Worm (Caenorhabditis elegans) whole organism, young adult: ENCODE measurements around the gene irld-63.

Experiments used
- B0336.3 ChIP-seq: fragments of 200-800 bp; sonication (Bioruptor generic); IDR thresholded peaks from 2 replicates; pipeline ENCODE4 v1.3.6; 2022; ENCODE audit warnings: missing genetic modification characterization, missing compliant biosample characterization
- C06A6.2 ChIP-seq: fragments of 200-800 bp; sonication (Bioruptor generic); conservative IDR thresholded peaks from 2 replicates; pipeline ENCODE4 v1.3.6; 2022; ENCODE audit warnings: missing genetic modification characterization, missing compliant biosample characterization
- D2030.7 ChIP-seq: fragments of 200-800 bp; sonication (Bioruptor generic); IDR thresholded peaks from 2 replicates; pipeline ENCODE4 v1.3.6; 2022; ENCODE audit warnings: missing genetic modification reagents, missing genetic modification characterization, missing compliant biosample characterization
- F10E7.11 ChIP-seq: sonication (generic microtip); optimal IDR thresholded peaks from 2 replicates; lab custom pipeline; 2017; ENCODE audit warnings: mild to moderate bottlenecking, missing genetic modification characterization, moderate library complexity, missing compliant biosample characterization
- F22D6.2 ChIP-seq: sonication (generic microtip); optimal IDR thresholded peaks from 2 replicates; lab custom pipeline; 2016; ENCODE audit warnings: mild to moderate bottlenecking, missing genetic modification characterization, missing compliant biosample characterization
- F33H1.4 ChIP-seq: fragments of 200-800 bp; sonication (Bioruptor generic); IDR thresholded peaks from 2 replicates; pipeline ENCODE4 v1.3.6; 2022; ENCODE audit warnings: missing genetic modification reagents, missing genetic modification characterization, missing compliant biosample characterization
- F55B11.4 ChIP-seq: sonication (generic microtip); optimal IDR thresholded peaks from 2 replicates; lab custom pipeline; 2016; ENCODE audit warnings: missing compliant biosample characterization, missing genetic modification characterization, borderline replicate concordance; ENCODE audit not compliant: insufficient read depth
- K12H6.12 ChIP-seq: fragments of 200-800 bp; sonication (Bioruptor generic); optimal IDR thresholded peaks from 2 replicates; lab custom pipeline; 2018; ENCODE audit warnings: mild to moderate bottlenecking, missing genetic modification characterization, missing compliant biosample characterization
- Y67H2A.10 ChIP-seq: fragments of 200-800 bp; sonication (Bioruptor generic); conservative IDR thresholded peaks from 2 replicates; pipeline ENCODE4 v1.3.6; 2022; ENCODE audit warnings: missing genetic modification reagents, missing genetic modification characterization, missing compliant biosample characterization
- Y79H2A.3 ChIP-seq: fragments of 200-800 bp; sonication (Bioruptor generic); conservative IDR thresholded peaks from 2 replicates; pipeline ENCODE4 v1.3.6; 2022; ENCODE audit warnings: missing genetic modification reagents, missing genetic modification characterization, missing compliant biosample characterization
- Y95B8A.8 ChIP-seq: fragments of 200-800 bp; sonication (Bioruptor generic); IDR thresholded peaks from 2 replicates; pipeline ENCODE4 v1.3.6; 2022; ENCODE audit warnings: missing genetic modification reagents, missing genetic modification characterization, missing compliant biosample characterization
- akir-1 ChIP-seq: fragments of 200-800 bp; sonication (Bioruptor generic); optimal IDR thresholded peaks from 2 replicates; lab custom pipeline; 2018; ENCODE audit warnings: mild to moderate bottlenecking, missing genetic modification characterization, moderate library complexity, missing compliant biosample characterization
- athp-1 ChIP-seq: sonication (generic microtip); optimal IDR thresholded peaks from 2 replicates; lab custom pipeline; 2017; ENCODE audit warnings: mild to moderate bottlenecking, missing genetic modification characterization, missing compliant biosample characterization
- attf-5 ChIP-seq: fragments of 200-800 bp; sonication (Bioruptor generic); optimal IDR thresholded peaks from 2 replicates; lab custom pipeline; 2018; ENCODE audit warnings: mild to moderate bottlenecking, missing genetic modification characterization, missing compliant biosample characterization
- bed-1 ChIP-seq: fragments of 200-800 bp; sonication (Bioruptor generic); IDR thresholded peaks from 2 replicates; pipeline ENCODE4 v1.3.6; 2022; ENCODE audit warnings: missing genetic modification reagents, missing genetic modification characterization, missing compliant biosample characterization
- ccch-3 ChIP-seq: fragments of 200-800 bp; sonication (Bioruptor generic); optimal IDR thresholded peaks from 2 replicates; lab custom pipeline; 2018; ENCODE audit warnings: mild to moderate bottlenecking, missing genetic modification characterization, missing compliant biosample characterization
- cebp-2 ChIP-seq: fragments of 200-800 bp; sonication (Bioruptor generic); IDR thresholded peaks from 2 replicates; pipeline ENCODE4 v1.3.6; 2022; ENCODE audit warnings: missing genetic modification characterization, missing compliant biosample characterization
- ceh-27 ChIP-seq: fragments of 200-800 bp; sonication (Bioruptor generic); optimal IDR thresholded peaks from 2 replicates; lab custom pipeline; 2018; ENCODE audit warnings: mild to moderate bottlenecking, missing genetic modification characterization, moderate library complexity, missing compliant biosample characterization
- ceh-91 ChIP-seq: fragments of 200-800 bp; sonication (Bioruptor generic); IDR thresholded peaks from 2 replicates; pipeline ENCODE4 v1.3.6; 2022; ENCODE audit warnings: missing genetic modification reagents, missing genetic modification characterization, missing compliant biosample characterization
- chd-7 ChIP-seq: sonication (generic microtip); optimal IDR thresholded peaks from 2 replicates; lab custom pipeline; 2016; ENCODE audit warnings: mild to moderate bottlenecking, missing genetic modification characterization, moderate library complexity, missing compliant biosample characterization
- dpl-1 ChIP-seq: fragments of 150-350 bp; optimal IDR thresholded peaks from 2 replicates; lab custom pipeline; 2014; ENCODE audit warnings: missing biosample characterization, missing genetic modification reagents, missing genetic modification characterization
- egl-44 ChIP-seq: fragments of 200-800 bp; sonication (Bioruptor generic); IDR thresholded peaks from 2 replicates; pipeline ENCODE4 v1.3.6; 2022; ENCODE audit warnings: missing genetic modification reagents, missing genetic modification characterization, missing compliant biosample characterization
- gei-17 ChIP-seq: fragments of 200-800 bp; sonication (Bioruptor generic); optimal IDR thresholded peaks from 2 replicates; lab custom pipeline; 2018; ENCODE audit warnings: mild to moderate bottlenecking, missing genetic modification characterization, missing compliant biosample characterization
- him-1 ChIP-seq: sonication (generic microtip); optimal IDR thresholded peaks from 2 replicates; lab custom pipeline; 2016; ENCODE audit warnings: missing genotype, missing genetic modification reagents, missing genetic modification characterization, missing compliant biosample characterization
- hlh-12 ChIP-seq: sonication (generic microtip); optimal IDR thresholded peaks from 2 replicates; lab custom pipeline; 2016; ENCODE audit warnings: missing genetic modification characterization, missing compliant biosample characterization
- hsf-1 ChIP-seq: fragments of 200-800 bp; sonication (Bioruptor generic); IDR thresholded peaks from 2 replicates; pipeline ENCODE4 v1.3.6; 2022; ENCODE audit warnings: missing genetic modification reagents, missing genetic modification characterization, missing compliant biosample characterization
- lag-1 ChIP-seq: fragments of 200-800 bp; sonication (Bioruptor generic); IDR thresholded peaks from 2 replicates; pipeline ENCODE4 v1.3.6; 2022; ENCODE audit warnings: missing genetic modification reagents, missing genetic modification characterization, missing compliant biosample characterization
- lin-35 ChIP-seq, 3 experiments: fragments of 150-350 bp in 2 of 3; sonication (generic microtip) in 1 of 3; optimal IDR thresholded peaks; 2 replicates each; lab custom pipeline; 2014 to 2018; ENCODE audit warnings: missing biosample characterization in 3 of 3, missing genetic modification characterization in 3 of 3, missing genetic modification reagents in 3 of 3
- lin-40 ChIP-seq: sonication (generic microtip); optimal IDR thresholded peaks from 2 replicates; lab custom pipeline; 2016; ENCODE audit warnings: missing genetic modification characterization, mild to moderate bottlenecking, missing compliant biosample characterization, missing genotype, missing genetic modification reagents
- lir-1 ChIP-seq: fragments of 200-800 bp; sonication (Bioruptor generic); conservative IDR thresholded peaks from 2 replicates; pipeline ENCODE4 v1.3.6; 2022; ENCODE audit warnings: missing genetic modification reagents, missing genetic modification characterization, missing compliant biosample characterization
- madf-8 ChIP-seq: fragments of 200-800 bp; sonication (Bioruptor generic); conservative IDR thresholded peaks from 2 replicates; pipeline ENCODE4 v1.3.6; 2022; ENCODE audit warnings: missing genetic modification reagents, missing genetic modification characterization, missing compliant biosample characterization
- mel-28 ChIP-seq: sonication (generic microtip); optimal IDR thresholded peaks from 2 replicates; lab custom pipeline; 2016; ENCODE audit warnings: borderline replicate concordance, mild to moderate bottlenecking, missing genetic modification characterization, missing compliant biosample characterization
- nhr-179 ChIP-seq: sonication (generic microtip); optimal IDR thresholded peaks from 2 replicates; lab custom pipeline; 2016; ENCODE audit warnings: mild to moderate bottlenecking, missing genetic modification characterization, missing compliant biosample characterization
- nhr-27 ChIP-seq: fragments of 200-800 bp; sonication (Bioruptor generic); optimal IDR thresholded peaks from 2 replicates; lab custom pipeline; 2018; ENCODE audit warnings: mild to moderate bottlenecking, missing genetic modification characterization, moderate library complexity, missing compliant biosample characterization
- pha-4 ChIP-seq: fragments of 150-350 bp; sonication (generic microtip); optimal IDR thresholded peaks from 2 replicates; lab custom pipeline; 2014; ENCODE audit warnings: missing biosample characterization, missing genetic modification reagents, missing genetic modification characterization
- rec-8 ChIP-seq, 2 experiments: sonication (generic microtip); optimal IDR thresholded peaks; 2 replicates each; lab custom pipeline; 2016; ENCODE audit warnings: mild to moderate bottlenecking in 2 of 2, missing genetic modification characterization in 2 of 2, missing genetic modification reagents in 2 of 2, missing genotype in 2 of 2, missing biosample characterization in 1 of 2, missing compliant biosample characterization in 1 of 2, moderate library complexity in 1 of 2
- sdz-38 ChIP-seq: sonication (generic microtip); optimal IDR thresholded peaks from 2 replicates; lab custom pipeline; 2016; ENCODE audit warnings: missing genotype, missing genetic modification characterization, missing compliant biosample characterization
- sea-2 ChIP-seq: fragments of 200-800 bp; sonication (Bioruptor generic); IDR thresholded peaks from 2 replicates; pipeline ENCODE4 v1.3.6; 2022; ENCODE audit warnings: missing genetic modification characterization, missing compliant biosample characterization
- snpc-4 ChIP-seq, 5 experiments: fragments of 150-350 bp in 1 of 5; sonication (generic microtip) in 4 of 5; optimal IDR thresholded peaks; 2 replicates each; lab custom pipeline; 2014 to 2018; ENCODE audit warnings: missing genetic modification characterization in 5 of 5, missing biosample characterization in 3 of 5, antibody characterized with exemption in 2 of 5, mild to moderate bottlenecking in 2 of 5, missing compliant biosample characterization in 2 of 5, missing genotype in 2 of 5, moderate library complexity in 2 of 5, missing genetic modification reagents in 1 of 5
- somi-1 ChIP-seq: fragments of 200-800 bp; sonication (Bioruptor generic); optimal IDR thresholded peaks from 2 replicates; lab custom pipeline; 2018; ENCODE audit warnings: mild to moderate bottlenecking, missing genetic modification characterization, missing compliant biosample characterization
- sptf-2 ChIP-seq: fragments of 200-800 bp; sonication (Bioruptor generic); optimal IDR thresholded peaks from 2 replicates; lab custom pipeline; 2018; ENCODE audit warnings: mild to moderate bottlenecking, missing genetic modification characterization, missing compliant biosample characterization
- tlf-1 ChIP-seq: fragments of 200-800 bp; sonication (Bioruptor generic); optimal IDR thresholded peaks from 2 replicates; lab custom pipeline; 2018; ENCODE audit warnings: mild to moderate bottlenecking, missing genetic modification characterization, missing compliant biosample characterization
- zim-3 ChIP-seq: sonication (generic microtip); optimal IDR thresholded peaks from 2 replicates; lab custom pipeline; 2017; ENCODE audit warnings: mild to moderate bottlenecking, missing genetic modification characterization, moderate library complexity, missing compliant biosample characterization
- ztf-22 ChIP-seq: fragments of 200-800 bp; sonication (Bioruptor generic); optimal IDR thresholded peaks from 2 replicates; lab custom pipeline; 2018; ENCODE audit warnings: mild to moderate bottlenecking, missing genetic modification characterization, moderate library complexity, missing compliant biosample characterization
- ztf-25 ChIP-seq: fragments of 200-800 bp; sonication (Bioruptor generic); IDR thresholded peaks from 2 replicates; pipeline ENCODE4 v1.3.6; 2022; ENCODE audit warnings: missing genetic modification reagents, missing genetic modification characterization, missing compliant biosample characterization
- ztf-6 ChIP-seq: fragments of 200-800 bp; sonication (Bioruptor generic); IDR thresholded peaks from 2 replicates; pipeline ENCODE4 v1.3.6; 2022; ENCODE audit warnings: missing genetic modification reagents, missing genetic modification characterization, missing compliant biosample characterization

The irld-63 gene

ce11 chrII:2888957-2889630 lies 41.4 kb upstream of the irld-63 start, which contains the start of gene pinn-1 (continued):
- TF ChIP-seq Y95B8A.8 = peak; percentile 77
- TF ChIP-seq dpl-1 (GFP tag; lab: Kevin White, UChicago) = peak; percentile 47
- peak; percentile 66 for TF ChIP-seq F22D6.2
- no peak for TF ChIP-seq F10E7.11 (tag; lab: Kevin White, UChicago)
- no peak for TF ChIP-seq snpc-4 (GFP tag; optimal IDR thresholded peaks at IDR 0.05; lab: Kevin White, UChicago)
- TF ChIP-seq snpc-4 (tag; optimal IDR thresholded peaks at IDR 0.05; lab: Kevin White, UChicago) = peak; percentile 29 to 76 (median 45)
- peak; percentile 86 for TF ChIP-seq chd-7 (tag; lab: Kevin White, UChicago)
- no peak for TF ChIP-seq somi-1
- peak; percentile 66; the same call in 1 of the 2 replicates for TF ChIP-seq hsf-1 (GFP tag; lab: Robert Waterston, UW)
- TF ChIP-seq F33H1.4 (GFP tag; lab: Robert Waterston, UW) = peak; percentile 69
- no peak for TF ChIP-seq C06A6.2 (GFP tag; lab: Robert Waterston, UW)
- TF ChIP-seq gei-17 (GFP tag; lab: Kevin White, UChicago) = no peak
- TF ChIP-seq nhr-179 (tag; lab: Kevin White, UChicago) = no peak
- peak; percentile 70; the same call in 1 of the 2 replicates for TF ChIP-seq Y67H2A.10 (GFP tag; lab: Robert Waterston, UW)
- peak; percentile 82 for TF ChIP-seq K12H6.12 (tag; lab: Kevin White, UChicago)
- TF ChIP-seq pha-4 = no peak
- peak; percentile 93 for TF ChIP-seq ccch-3 (GFP tag; lab: Kevin White, UChicago)
- TF ChIP-seq nhr-27 (tag; lab: Kevin White, UChicago) = no peak
- 0 out of 2 replicates have a peak, but pooled peaks have one; percentile 71 for TF ChIP-seq cebp-2 (GFP tag; lab: Robert Waterston, UW)
- TF ChIP-seq hlh-12 (tag; lab: Kevin White, UChicago) = no peak
- 0 out of 2 replicates have a peak, but pooled peaks have one; percentile 31 for TF ChIP-seq ztf-25 (GFP tag; lab: Robert Waterston, UW)
- TF ChIP-seq bed-1 = no peak
- peak; percentile 95 for TF ChIP-seq athp-1 (tag; lab: Kevin White, UChicago)
- TF ChIP-seq ztf-22 = peak; percentile 30
- peak; percentile 90 for TF ChIP-seq D2030.7 (GFP tag; lab: Robert Waterston, UW)
- no peak for TF ChIP-seq F55B11.4
- TF ChIP-seq madf-8 (GFP tag; lab: Robert Waterston, UW) = peak; percentile 65
- no peak; the same call in 1 of the 2 replicates for TF ChIP-seq lir-1 (GFP tag; lab: Robert Waterston, UW)
- peak; percentile 60 for TF ChIP-seq zim-3 (tag; lab: Kevin White, UChicago)
- TF ChIP-seq akir-1 (GFP tag; lab: Kevin White, UChicago) = no peak
- TF ChIP-seq tlf-1 (GFP tag; lab: Kevin White, UChicago) = peak; percentile 67
- peak; percentile 28 to 56 for TF ChIP-seq rec-8 (tag; optimal IDR thresholded peaks at IDR 0.05; lab: Kevin White, UChicago)
- TF ChIP-seq ceh-91 (GFP tag; lab: Robert Waterston, UW) = peak; percentile 79
- 0 out of 2 replicates have a peak, but pooled peaks have one; percentile 44 for TF ChIP-seq ztf-6
- TF ChIP-seq sptf-2 (GFP tag; lab: Kevin White, UChicago) = peak; percentile 62
- peak; percentile 76 for TF ChIP-seq him-1
- peak; percentile 85 for TF ChIP-seq B0336.3
- TF ChIP-seq lin-35 (GFP tag; optimal IDR thresholded peaks at IDR 0.05; lab: Kevin White, UChicago) = peak in 1 of 3 experiments; percentile 69
- no peak for TF ChIP-seq Y79H2A.3 (GFP tag; lab: Robert Waterston, UW)
- no peak for TF ChIP-seq sea-2 (GFP tag; lab: Robert Waterston, UW)
- peak; percentile 75 for TF ChIP-seq attf-5 (GFP tag; lab: Kevin White, UChicago)
- TF ChIP-seq sdz-38 (tag; lab: Kevin White, UChicago) = no peak
- peak; percentile 68; the same call in 1 of the 2 replicates for TF ChIP-seq egl-44
- peak; percentile 82 for TF ChIP-seq lin-40 (tag; lab: Kevin White, UChicago)
- peak; percentile 96 for TF ChIP-seq ceh-27 (GFP tag; lab: Kevin White, UChicago)
- no peak for TF ChIP-seq lag-1 (GFP tag; lab: Robert Waterston, UW)
- TF ChIP-seq mel-28 = peak; percentile 66
